Worm (Caenorhabditis elegans): Measurements from ENCODE around the gene spat-2.

- TF ChIP-seq fkh-10 (GFP tag; optimal IDR thresholded peaks at IDR 0.05) = peak; percentile 50
- TF ChIP-seq nhr-77 (tag; optimal IDR thresholded peaks at IDR 0.05) = peak; percentile 87
- peak; percentile 80 for TF ChIP-seq fos-1 (tag; optimal IDR thresholded peaks at IDR 0.05)
- TF ChIP-seq lsy-12 (tag; optimal IDR thresholded peaks at IDR 0.05) = peak; percentile 96
- peak; percentile 100 for TF ChIP-seq snpc-4 (tag; optimal IDR thresholded peaks at IDR 0.05)
- peak; percentile 76 for TF ChIP-seq unc-62 (GFP tag; optimal IDR thresholded peaks at IDR 0.05)
- TF ChIP-seq lin-15B (tag; optimal IDR thresholded peaks at IDR 0.05) = peak; percentile 69
- TF ChIP-seq mdl-1 (tag; optimal IDR thresholded peaks at IDR 0.05) = peak; percentile 52
- peak; percentile 94 for TF ChIP-seq pha-4 (tag; optimal IDR thresholded peaks at IDR 0.05)
- peak; percentile 26 for TF ChIP-seq ama-1 (optimal IDR thresholded peaks at IDR 0.05)
- peak; percentile 95 for TF ChIP-seq tbx-2 (tag; optimal IDR thresholded peaks at IDR 0.05)
Observed at ce11 chrIII:10989491-10990032, 47.2 kb upstream of the spat-2 start.
